Worm (Caenorhabditis elegans) whole organism, late embryonic: ENCODE results near the gene T04C12.9.

Experiments
- C08G9.2 ChIP-seq: sonication (generic microtip); optimal IDR thresholded peaks from 2 replicates; lab custom pipeline; 2016; ENCODE audit warnings: mild to moderate bottlenecking, missing genetic modification characterization, moderate library complexity, missing compliant biosample characterization
- K02D7.2 ChIP-seq: sonication (generic microtip); optimal IDR thresholded peaks from 2 replicates; lab custom pipeline; 2017; ENCODE audit warnings: mild to moderate bottlenecking, missing genetic modification characterization, missing compliant biosample characterization
- T23F11.4 ChIP-seq: fragments of 200-800 bp; sonication (Bioruptor generic); optimal IDR thresholded peaks from 2 replicates; lab custom pipeline; 2018; ENCODE audit warnings: mild to moderate bottlenecking, missing genetic modification characterization, missing compliant biosample characterization
- Y22D7AL.16 ChIP-seq: sonication (generic microtip); optimal IDR thresholded peaks from 2 replicates; lab custom pipeline; 2016; ENCODE audit warnings: missing genetic modification characterization, missing compliant biosample characterization
- ahr-1 ChIP-seq: sonication (generic microtip); optimal IDR thresholded peaks from 2 replicates; lab custom pipeline; 2016; ENCODE audit warnings: missing genetic modification characterization, missing compliant biosample characterization
- ama-1 ChIP-seq: fragments of 150-350 bp; optimal IDR thresholded peaks from 2 replicates; lab custom pipeline; 2014
- ceh-14 ChIP-seq: sonication (generic microtip); optimal IDR thresholded peaks from 2 replicates; lab custom pipeline; 2016; ENCODE audit warnings: missing genotype, missing genetic modification characterization, missing compliant biosample characterization
- ceh-18 ChIP-seq: sonication (generic microtip); optimal IDR thresholded peaks from 2 replicates; lab custom pipeline; 2016; ENCODE audit warnings: missing genetic modification characterization, missing compliant biosample characterization
- ceh-19 ChIP-seq: fragments of 200-800 bp; sonication (Bioruptor generic); optimal IDR thresholded peaks from 2 replicates; lab custom pipeline; 2018; ENCODE audit warnings: mild to moderate bottlenecking, missing genetic modification characterization, missing compliant biosample characterization
- ceh-2 ChIP-seq: sonication (generic microtip); optimal IDR thresholded peaks from 2 replicates; lab custom pipeline; 2016; ENCODE audit warnings: missing genotype, missing genetic modification characterization, missing compliant biosample characterization
- ceh-22 ChIP-seq: sonication (generic microtip); optimal IDR thresholded peaks from 2 replicates; lab custom pipeline; 2017; ENCODE audit warnings: missing biosample characterization, missing genetic modification characterization
- ceh-24 ChIP-seq: sonication (generic microtip); optimal IDR thresholded peaks from 2 replicates; lab custom pipeline; 2016; ENCODE audit warnings: mild to moderate bottlenecking, missing genetic modification characterization, missing compliant biosample characterization
- ceh-30 ChIP-seq: fragments of 150-350 bp; optimal IDR thresholded peaks from 2 replicates; lab custom pipeline; 2014; ENCODE audit warnings: missing biosample characterization, missing genetic modification characterization
- ceh-31 ChIP-seq: sonication (generic microtip); optimal IDR thresholded peaks from 2 replicates; lab custom pipeline; 2016; ENCODE audit warnings: missing genetic modification characterization, missing compliant biosample characterization
- ceh-34 ChIP-seq: sonication (generic microtip); optimal IDR thresholded peaks from 2 replicates; lab custom pipeline; 2016; ENCODE audit warnings: mild to moderate bottlenecking, missing genetic modification characterization, missing compliant biosample characterization
- ceh-48 ChIP-seq: sonication (generic microtip); optimal IDR thresholded peaks from 2 replicates; lab custom pipeline; 2016; ENCODE audit warnings: missing genetic modification characterization, inconsistent platforms, missing compliant biosample characterization
- ceh-6 ChIP-seq: fragments of 200-800 bp; sonication (Bioruptor generic); optimal IDR thresholded peaks from 2 replicates; lab custom pipeline; 2018; ENCODE audit warnings: mild to moderate bottlenecking, missing genetic modification characterization, missing compliant biosample characterization
- ceh-9 ChIP-seq: sonication (generic microtip); optimal IDR thresholded peaks from 2 replicates; lab custom pipeline; 2016; ENCODE audit warnings: mild to moderate bottlenecking, missing genetic modification characterization, inconsistent platforms, missing compliant biosample characterization
- che-1 ChIP-seq: sonication (generic microtip); optimal IDR thresholded peaks from 2 replicates; lab custom pipeline; 2016; ENCODE audit warnings: mild to moderate bottlenecking, missing genetic modification characterization, missing compliant biosample characterization
- dmd-4 ChIP-seq: sonication (generic microtip); optimal IDR thresholded peaks from 2 replicates; lab custom pipeline; 2016; ENCODE audit warnings: borderline replicate concordance, missing genetic modification characterization, missing compliant biosample characterization
- dve-1 ChIP-seq: sonication (generic microtip); optimal IDR thresholded peaks from 2 replicates; lab custom pipeline; 2017; ENCODE audit warnings: antibody characterized with exemption, mild to moderate bottlenecking, missing genetic modification characterization, missing compliant biosample characterization
- ets-4 ChIP-seq: sonication (generic microtip); optimal IDR thresholded peaks from 2 replicates; lab custom pipeline; 2016; ENCODE audit warnings: missing genetic modification characterization, missing compliant biosample characterization
- eyg-1 ChIP-seq: sonication (generic microtip); optimal IDR thresholded peaks from 2 replicates; lab custom pipeline; 2016; ENCODE audit warnings: missing genotype, missing genetic modification characterization, missing compliant biosample characterization
- fax-1 ChIP-seq: sonication (generic microtip); optimal IDR thresholded peaks from 2 replicates; lab custom pipeline; 2016; ENCODE audit warnings: missing genotype, missing genetic modification characterization, missing compliant biosample characterization
- fkh-10 ChIP-seq: fragments of 150-350 bp; optimal IDR thresholded peaks from 2 replicates; lab custom pipeline; 2014; ENCODE audit warnings: missing biosample characterization, missing genetic modification reagents, missing genetic modification characterization
- hlh-13 ChIP-seq: fragments of 200-800 bp; sonication (Bioruptor generic); optimal IDR thresholded peaks from 2 replicates; lab custom pipeline; 2018; ENCODE audit warnings: mild to moderate bottlenecking, missing genetic modification characterization, missing compliant biosample characterization
- hlh-15 ChIP-seq: sonication (generic microtip); optimal IDR thresholded peaks from 2 replicates; lab custom pipeline; 2016; ENCODE audit warnings: missing genetic modification characterization, missing compliant biosample characterization
- hlh-6 ChIP-seq: sonication (generic microtip); optimal IDR thresholded peaks from 2 replicates; lab custom pipeline; 2016; ENCODE audit warnings: missing genotype, missing genetic modification characterization, missing compliant biosample characterization
- hlh-8 ChIP-seq: sonication (generic microtip); optimal IDR thresholded peaks from 2 replicates; lab custom pipeline; 2016; ENCODE audit warnings: missing genotype, missing genetic modification characterization, missing compliant biosample characterization
- lim-6 ChIP-seq: sonication (generic microtip); optimal IDR thresholded peaks from 2 replicates; lab custom pipeline; 2016; ENCODE audit warnings: missing genetic modification characterization, missing compliant biosample characterization
- nfya-1 ChIP-seq: sonication (generic microtip); optimal IDR thresholded peaks from 2 replicates; lab custom pipeline; 2017; ENCODE audit warnings: missing genetic modification characterization, mild to moderate bottlenecking, missing compliant biosample characterization, antibody characterized with exemption, moderate library complexity
- nhr-11 ChIP-seq: fragments of 150-350 bp; optimal IDR thresholded peaks from 2 replicates; lab custom pipeline; 2014; ENCODE audit warnings: missing biosample characterization, missing genetic modification characterization
- nhr-232 ChIP-seq: sonication (generic microtip); optimal IDR thresholded peaks from 2 replicates; lab custom pipeline; 2016; ENCODE audit warnings: missing genetic modification characterization, missing compliant biosample characterization
- pag-3 ChIP-seq: sonication (generic microtip); optimal IDR thresholded peaks from 2 replicates; lab custom pipeline; 2016; ENCODE audit warnings: missing compliant biosample characterization, missing genetic modification characterization, borderline replicate concordance
- pat-9 ChIP-seq: fragments of 200-800 bp; sonication (Bioruptor generic); optimal IDR thresholded peaks from 2 replicates; lab custom pipeline; 2018; ENCODE audit warnings: mild to moderate bottlenecking, missing genetic modification characterization, moderate library complexity, missing compliant biosample characterization
- pax-1 ChIP-seq: fragments of 150-350 bp; optimal IDR thresholded peaks from 2 replicates; lab custom pipeline; 2014; ENCODE audit warnings: missing biosample characterization, missing genetic modification characterization
- pqm-1 ChIP-seq: sonication (generic microtip); optimal IDR thresholded peaks from 2 replicates; lab custom pipeline; 2016; ENCODE audit warnings: missing genetic modification characterization, missing compliant biosample characterization
- ref-2 ChIP-seq: sonication (generic microtip); optimal IDR thresholded peaks from 2 replicates; lab custom pipeline; 2016; ENCODE audit warnings: missing genetic modification characterization, missing compliant biosample characterization
- rnt-1 ChIP-seq: sonication (generic microtip); optimal IDR thresholded peaks from 2 replicates; lab custom pipeline; 2016; ENCODE audit warnings: missing genetic modification characterization, missing compliant biosample characterization
- sox-2 ChIP-seq: fragments of 200-800 bp; sonication (Bioruptor generic); IDR thresholded peaks from 2 replicates; pipeline ENCODE4 v1.3.6; 2022; ENCODE audit warnings: missing genetic modification reagents, missing genetic modification characterization, missing compliant biosample characterization
- syd-9 ChIP-seq: sonication (generic microtip); optimal IDR thresholded peaks from 2 replicates; lab custom pipeline; 2016; ENCODE audit warnings: mild to moderate bottlenecking, missing genetic modification characterization, moderate library complexity, missing compliant biosample characterization
- tbx-2 ChIP-seq: sonication (generic microtip); optimal IDR thresholded peaks from 2 replicates; lab custom pipeline; 2016; ENCODE audit warnings: missing genetic modification characterization, missing compliant biosample characterization
- tbx-7 ChIP-seq: sonication (generic microtip); optimal IDR thresholded peaks from 2 replicates; lab custom pipeline; 2016; ENCODE audit warnings: missing genotype, missing genetic modification characterization, missing compliant biosample characterization
- ttx-3 ChIP-seq: sonication (generic microtip); optimal IDR thresholded peaks from 2 replicates; lab custom pipeline; 2016; ENCODE audit warnings: missing genetic modification reagents, missing genetic modification characterization, missing compliant biosample characterization
- unc-3 ChIP-seq, 2 experiments: fragments of 200-800 bp in 1 of 2; sonication (Bioruptor generic) in 1 of 2; sonication (generic microtip) in 1 of 2; conservative IDR thresholded peaks in 1 of 2; optimal IDR thresholded peaks in 1 of 2; 2 replicates each; pipeline versions ENCODE4 v1.3.6 to Lab custom; 2016 to 2022; ENCODE audit warnings: missing compliant biosample characterization in 2 of 2, missing genetic modification characterization in 2 of 2, missing genetic modification reagents in 1 of 2
- unc-42 ChIP-seq: sonication (generic microtip); optimal IDR thresholded peaks from 2 replicates; lab custom pipeline; 2016; ENCODE audit warnings: missing genotype, missing genetic modification characterization, missing compliant biosample characterization
- unc-55 ChIP-seq: sonication (generic microtip); optimal IDR thresholded peaks from 2 replicates; lab custom pipeline; 2017; ENCODE audit warnings: missing biosample characterization, missing genetic modification reagents, missing genetic modification characterization
- unc-86 ChIP-seq: sonication (generic microtip); optimal IDR thresholded peaks from 2 replicates; lab custom pipeline; 2016; ENCODE audit warnings: missing genetic modification characterization, missing compliant biosample characterization
- zip-5 ChIP-seq: sonication (generic microtip); optimal IDR thresholded peaks from 2 replicates; lab custom pipeline; 2016; ENCODE audit warnings: missing genetic modification characterization, missing compliant biosample characterization
- ztf-16 ChIP-seq: sonication (generic microtip); optimal IDR thresholded peaks from 2 replicates; lab custom pipeline; 2017; ENCODE audit warnings: missing genetic modification characterization, missing compliant biosample characterization

Gene T04C12.9

ce11 chrV:11030675-11031074 lies 32.3 kb downstream of the T04C12.9 start:
- no peak for TF ChIP-seq ceh-31 (tag; lab: Kevin White, UChicago)
- no peak for TF ChIP-seq fkh-10
- no peak for TF ChIP-seq unc-3 (GFP tag; conservative IDR thresholded peaks at IDR 0.05; lab: Robert Waterston, UW)
- no peak for TF ChIP-seq unc-3 (tag; optimal IDR thresholded peaks at IDR 0.05; lab: Kevin White, UChicago)
- no peak for TF ChIP-seq nhr-232 (tag; lab: Kevin White, UChicago)
- TF ChIP-seq K02D7.2 (tag; lab: Kevin White, UChicago), result no peak
- TF ChIP-seq ttx-3 (tag; lab: Kevin White, UChicago), result no peak
- no peak for TF ChIP-seq ceh-34 (tag; lab: Kevin White, UChicago)
- TF ChIP-seq ceh-19 (GFP tag; lab: Kevin White, UChicago), result no peak

ce11 chrV:11029309-11029708 lies 33.7 kb downstream of the T04C12.9 start:
- no peak for TF ChIP-seq T23F11.4 (GFP tag; lab: Kevin White, UChicago)
- no peak for TF ChIP-seq pat-9 (tag; lab: Kevin White, UChicago)
- peak; percentile 87 for TF ChIP-seq tbx-2
- peak; percentile 52 for TF ChIP-seq ceh-48 (tag; lab: Kevin White, UChicago)
- no peak for TF ChIP-seq syd-9 (tag; lab: Kevin White, UChicago)
- TF ChIP-seq lim-6 (tag; lab: Kevin White, UChicago), result peak; percentile 12
- peak; percentile 13 for TF ChIP-seq nfya-1 (tag; lab: Kevin White, UChicago)
- no peak for TF ChIP-seq ama-1 (lab: Kevin White, UChicago)
- peak; percentile 40 for TF ChIP-seq fax-1 (tag; lab: Kevin White, UChicago)
- TF ChIP-seq Y22D7AL.16 (tag; lab: Kevin White, UChicago), result no peak
- peak; percentile 89 for TF ChIP-seq ets-4 (tag; lab: Kevin White, UChicago)
- TF ChIP-seq hlh-15 (tag; lab: Kevin White, UChicago), result no peak
- no peak for TF ChIP-seq fkh-10
- no peak for TF ChIP-seq nhr-232 (tag; lab: Kevin White, UChicago)
- TF ChIP-seq ceh-34 (tag; lab: Kevin White, UChicago), result peak; percentile 47
- peak; percentile 30 for TF ChIP-seq unc-42 (tag; lab: Kevin White, UChicago)
- no peak for TF ChIP-seq ceh-9 (tag; lab: Kevin White, UChicago)
- peak; percentile 17 for TF ChIP-seq eyg-1 (tag; lab: Kevin White, UChicago)
- TF ChIP-seq ceh-24 (tag; lab: Kevin White, UChicago), result no peak
- TF ChIP-seq dmd-4 (tag; lab: Kevin White, UChicago), result peak; percentile 56
- no peak for TF ChIP-seq sox-2 (GFP tag; lab: Robert Waterston, UW)
- TF ChIP-seq ceh-6, result peak; percentile 39
- TF ChIP-seq unc-86 (tag; lab: Kevin White, UChicago), result no peak
- TF ChIP-seq ceh-30 (tag; lab: Kevin White, UChicago), result no peak
- no peak for TF ChIP-seq hlh-13 (GFP tag; lab: Kevin White, UChicago)
- no peak for TF ChIP-seq unc-3 (GFP tag; conservative IDR thresholded peaks at IDR 0.05; lab: Robert Waterston, UW)
- TF ChIP-seq unc-3 (tag; optimal IDR thresholded peaks at IDR 0.05; lab: Kevin White, UChicago), result no peak
- no peak for TF ChIP-seq pqm-1
- TF ChIP-seq che-1 (tag; lab: Kevin White, UChicago), result no peak
- peak; percentile 50 for TF ChIP-seq ztf-16
- TF ChIP-seq hlh-8, result peak; percentile 68
- TF ChIP-seq ahr-1 (tag; lab: Kevin White, UChicago), result peak; percentile 25
- no peak for TF ChIP-seq unc-55 (GFP tag; lab: Kevin White, UChicago)
- TF ChIP-seq pag-3 (tag; lab: Kevin White, UChicago), result no peak
- no peak for TF ChIP-seq ceh-22
- TF ChIP-seq dve-1 (tag; lab: Kevin White, UChicago), result no peak
- TF ChIP-seq tbx-7 (tag; lab: Kevin White, UChicago), result peak; percentile 91
- TF ChIP-seq ceh-18 (tag; lab: Kevin White, UChicago), result no peak
- peak; percentile 96 for TF ChIP-seq C08G9.2 (tag; lab: Kevin White, UChicago)
- peak; percentile 85 for TF ChIP-seq ceh-14
- no peak for TF ChIP-seq ceh-19 (GFP tag; lab: Kevin White, UChicago)
- TF ChIP-seq ceh-2 (tag; lab: Kevin White, UChicago), result peak; percentile 86
- no peak for TF ChIP-seq nhr-11
- TF ChIP-seq zip-5 (tag; lab: Kevin White, UChicago), result peak; percentile 87
- peak; percentile 89 for TF ChIP-seq ref-2 (tag; lab: Kevin White, UChicago)
- TF ChIP-seq hlh-6 (tag; lab: Kevin White, UChicago), result peak; percentile 59
- TF ChIP-seq ceh-31 (tag; lab: Kevin White, UChicago), result peak; percentile 94
- TF ChIP-seq K02D7.2 (tag; lab: Kevin White, UChicago), result no peak
- TF ChIP-seq rnt-1 (tag; lab: Kevin White, UChicago), result peak; percentile 83
- peak; percentile 11 for TF ChIP-seq pax-1 (tag; lab: Kevin White, UChicago)
- peak; percentile 3 for TF ChIP-seq ttx-3 (tag; lab: Kevin White, UChicago)
